Fruit fly (Drosophila melanogaster): ENCODE results near the gene CG12301.

DNA sequence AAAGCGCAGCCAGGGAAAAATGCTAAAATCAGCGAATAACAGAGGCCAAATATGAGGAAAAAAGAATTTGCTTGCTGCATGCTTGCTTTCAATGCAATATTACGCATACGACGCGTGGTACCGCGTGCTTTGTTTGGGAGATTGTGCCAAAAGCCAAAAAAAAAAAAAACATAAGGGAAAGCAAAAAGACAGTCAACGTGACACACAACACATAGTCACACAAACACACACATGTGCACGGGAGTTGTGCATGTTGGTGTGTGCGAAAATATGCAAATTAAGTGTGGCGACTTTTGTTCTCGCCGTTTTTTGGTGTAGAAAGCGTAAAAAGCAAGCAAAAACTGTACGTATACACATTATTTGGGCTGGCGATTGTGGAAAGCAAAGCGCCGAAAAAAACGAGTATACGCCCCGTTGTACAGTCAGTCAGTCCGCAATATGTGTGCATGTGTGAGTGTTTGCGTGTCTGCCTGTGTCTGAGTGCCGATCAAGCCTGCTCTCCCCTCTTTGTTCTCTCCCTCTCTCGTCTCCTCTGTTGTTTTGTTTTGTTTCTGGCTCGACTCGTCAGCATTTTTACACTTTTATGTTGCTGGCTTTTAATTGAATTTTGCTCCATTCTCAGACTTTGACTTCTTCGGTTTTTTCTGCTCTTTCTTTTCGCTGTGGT is 44.5 kb downstream of the CG12301 start:
- no peak for TF ChIP-seq Crg-1 (GFP tag; optimal IDR thresholded peaks at IDR 0.05)
- TF ChIP-seq ovo (GFP tag; optimal IDR thresholded peaks at IDR 0.05) = no peak
- TF ChIP-seq toe (GFP tag; optimal IDR thresholded peaks at IDR 0.05) = no peak
- no peak for TF ChIP-seq pad (GFP tag; optimal IDR thresholded peaks at IDR 0.05)
- no peak for TF ChIP-seq CG14711 (tag; optimal IDR thresholded peaks at IDR 0.05)
- no peak for TF ChIP-seq cnc (optimal IDR thresholded peaks at IDR 0.05)
- no peak for TF ChIP-seq cic (GFP tag; optimal IDR thresholded peaks at IDR 0.05)
- no peak for TF ChIP-seq Mnt (GFP tag; optimal IDR thresholded peaks at IDR 0.05)
- TF ChIP-seq Hr96 (GFP tag; optimal IDR thresholded peaks at IDR 0.05) = no peak
- no peak for TF ChIP-seq CG5204 (GFP tag; optimal IDR thresholded peaks at IDR 0.05)

All from whole organism, adult.